Worm (Caenorhabditis elegans): ENCODE measurements around the gene dct-18.

dct-18 gene

DNA sequence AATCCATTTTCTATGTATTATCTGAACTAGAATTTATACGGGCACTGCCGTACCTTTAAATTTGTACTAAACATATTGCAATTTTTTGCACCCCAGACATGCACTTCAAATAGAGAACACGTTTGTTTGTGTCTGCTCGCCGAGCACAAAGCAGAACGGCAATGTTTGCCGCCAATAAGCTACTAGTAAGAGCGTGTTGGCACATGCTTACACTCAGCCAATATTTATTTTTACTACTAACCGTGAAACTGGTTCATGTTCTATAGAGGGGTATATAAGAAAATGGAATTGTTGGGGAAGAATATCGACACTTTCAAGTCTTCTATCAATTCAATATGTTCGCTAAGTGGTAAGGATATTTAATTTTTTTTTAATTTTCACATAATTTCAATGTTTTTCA is 24.6 kb upstream of the dct-18 start, which contains the start of gene nspb-11:
nspb-11 (plus strand) TSS at position 301 of the 400 bp plus-strand sequence.
- TF ChIP-seq lsy-2 (tag; optimal IDR thresholded peaks at IDR 0.05): no peak
- no peak for TF ChIP-seq ztf-11 (tag; optimal IDR thresholded peaks at IDR 0.05)
- no peak for TF ChIP-seq unc-120 (tag; optimal IDR thresholded peaks at IDR 0.05; ENCODE audit: poor library complexity, severe bottlenecking)
- no peak for TF ChIP-seq ces-1 (GFP tag; optimal IDR thresholded peaks at IDR 0.05)
- no peak for TF ChIP-seq mls-2 (tag; optimal IDR thresholded peaks at IDR 0.05)
- TF ChIP-seq cnd-1 (tag; optimal IDR thresholded peaks at IDR 0.05): no peak

ce11 chrII:12908779-12909178 is 22.9 kb upstream of the dct-18 start, which contains the start of gene ddn-2:
ddn-2 (plus strand) TSS chrII:12909079.
- no peak for TF ChIP-seq cnd-1 (tag; optimal IDR thresholded peaks at IDR 0.05)
- TF ChIP-seq nhr-2 (tag; optimal IDR thresholded peaks at IDR 0.05): no peak
- no peak for TF ChIP-seq elt-1 (tag; optimal IDR thresholded peaks at IDR 0.05; ENCODE audit: borderline replicate concordance, insufficient read depth)

DNA sequence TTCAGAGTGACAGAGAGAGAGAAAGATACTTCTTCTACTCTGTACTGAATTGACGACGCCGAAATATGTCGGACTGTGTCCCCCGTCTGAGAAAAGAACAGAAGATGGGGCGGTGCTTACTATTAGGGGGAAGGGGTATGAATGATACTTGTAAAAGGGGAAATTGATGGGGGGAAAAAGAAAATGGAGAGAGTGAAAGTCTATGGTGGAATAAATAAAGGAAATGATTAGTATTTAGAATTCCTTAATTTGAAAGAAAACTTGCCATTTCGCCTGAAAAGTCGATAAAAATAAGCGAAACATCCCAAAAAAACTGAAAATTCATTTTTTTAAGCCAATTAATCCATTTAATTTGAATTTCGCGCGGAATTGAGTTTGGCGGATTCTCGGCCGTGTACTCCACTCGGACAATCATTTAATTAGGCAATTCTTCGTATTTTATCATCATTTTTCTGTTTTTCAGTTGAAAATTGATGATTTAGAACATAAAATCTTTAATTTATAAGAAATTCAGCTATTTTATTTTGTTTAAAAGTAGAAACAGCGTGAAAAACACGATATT is 17.1 kb upstream of the dct-18 start, which contains the start of gene F35C5.12:
F35C5.12 (minus strand) TSS at position 51 of the 562 bp plus-strand sequence.
- TF ChIP-seq ham-2 (GFP tag; optimal IDR thresholded peaks at IDR 0.05) (no peak), sem-2 (GFP tag; optimal IDR thresholded peaks at IDR 0.05) (no peak), nhr-76 (tag; optimal IDR thresholded peaks at IDR 0.05) (no peak), unc-120 (tag; optimal IDR thresholded peaks at IDR 0.05; ENCODE audit: poor library complexity, severe bottlenecking) (peak; percentile 33)

ce11 chrII:12918960-12919553 is 12.6 kb upstream of the dct-18 start, which contains the start of the genes F58G1.2 and wago-4:
F58G1.2 (minus strand) TSS chrII:12919010.
wago-4 (plus strand) TSS chrII:12919551.
- TF ChIP-seq lin-13 (tag; optimal IDR thresholded peaks at IDR 0.05) (peak; percentile 68), mep-1 (tag; optimal IDR thresholded peaks at IDR 0.05) (peak; percentile 48), cnd-1 (tag; optimal IDR thresholded peaks at IDR 0.05) (no peak)

DNA sequence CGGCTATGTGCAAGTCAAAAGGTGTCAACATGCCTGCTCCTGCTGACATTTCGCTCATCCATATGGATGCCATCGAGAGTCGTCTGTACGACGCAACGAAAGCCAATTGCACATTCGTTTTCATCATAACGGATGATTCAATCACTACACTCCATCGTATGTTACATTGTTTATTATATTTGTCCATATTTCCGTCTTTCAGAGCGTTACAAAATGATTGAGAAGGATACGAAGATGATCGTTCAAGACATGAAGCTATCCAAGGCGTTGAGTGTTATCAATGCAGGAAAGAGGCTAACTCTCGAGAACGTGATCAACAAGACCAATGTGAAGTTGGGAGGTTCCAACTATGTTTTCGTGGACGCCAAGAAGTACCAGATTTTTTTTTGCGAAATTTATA is 10.2 kb upstream of the dct-18 start:
- TF ChIP-seq pha-4 (tag; optimal IDR thresholded peaks at IDR 0.05): no peak
- no peak for TF ChIP-seq mls-2 (tag; optimal IDR thresholded peaks at IDR 0.05)
- no peak for TF ChIP-seq elt-1 (tag; optimal IDR thresholded peaks at IDR 0.05; ENCODE audit: borderline replicate concordance, insufficient read depth)

ce11 chrII:12923225-12923624 is 8.4 kb upstream of the dct-18 start:
- TF ChIP-seq snpc-4 (tag; optimal IDR thresholded peaks at IDR 0.05) (no peak), M03D4.4 (tag; optimal IDR thresholded peaks at IDR 0.05) (no peak), hlh-1 (tag; optimal IDR thresholded peaks at IDR 0.05) (no peak), mls-2 (tag; optimal IDR thresholded peaks at IDR 0.05) (no peak), lin-32 (GFP tag; optimal IDR thresholded peaks at IDR 0.05) (no peak), ces-1 (GFP tag; optimal IDR thresholded peaks at IDR 0.05) (no peak), unc-120 (tag; optimal IDR thresholded peaks at IDR 0.05; ENCODE audit: poor library complexity, severe bottlenecking) (no peak), tbx-8 (GFP tag; optimal IDR thresholded peaks at IDR 0.05) (no peak), mab-5 (tag; optimal IDR thresholded peaks at IDR 0.05) (no peak), unc-62 (GFP tag; optimal IDR thresholded peaks at IDR 0.05) (no peak), drap-1 (GFP tag; optimal IDR thresholded peaks at IDR 0.05) (no peak), ztf-11 (tag; optimal IDR thresholded peaks at IDR 0.05) (no peak), ceh-43 (GFP tag; optimal IDR thresholded peaks at IDR 0.05) (no peak), nhr-237 (tag; optimal IDR thresholded peaks at IDR 0.05) (no peak), blmp-1 (tag; optimal IDR thresholded peaks at IDR 0.05) (no peak), sem-2 (GFP tag; optimal IDR thresholded peaks at IDR 0.05) (no peak), nhr-12 (tag; optimal IDR thresholded peaks at IDR 0.05) (no peak), ceh-83 (GFP tag; optimal IDR thresholded peaks at IDR 0.05) (no peak), elt-1 (tag; optimal IDR thresholded peaks at IDR 0.05; ENCODE audit: borderline replicate concordance, insufficient read depth) (no peak)

DNA sequence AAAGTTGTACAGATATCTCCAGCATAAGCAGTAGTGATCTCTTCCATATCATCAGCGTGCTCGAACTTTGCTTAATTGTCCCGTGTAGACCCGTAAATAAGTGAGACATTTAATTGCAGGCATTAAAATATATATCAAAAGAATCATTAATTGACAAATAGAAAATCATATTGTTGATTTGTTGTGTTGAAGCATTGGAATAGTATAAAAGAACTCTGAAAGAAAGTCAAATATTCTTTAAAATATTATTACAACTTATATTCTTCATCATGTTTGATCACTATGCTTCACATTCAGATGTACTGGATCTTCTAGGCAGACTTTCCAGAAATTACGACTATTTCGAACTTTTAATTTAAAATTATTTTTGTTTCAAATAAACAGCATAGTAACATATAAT is 6.1 kb upstream of the dct-18 start, which contains the start of gene F58G1.8:
F58G1.8 (minus strand) TSS at position 101 of the 400 bp plus-strand sequence.
- TF ChIP-seq mls-2 (tag; optimal IDR thresholded peaks at IDR 0.05): no peak
- TF ChIP-seq drap-1 (GFP tag; optimal IDR thresholded peaks at IDR 0.05): no peak
- no peak for TF ChIP-seq pha-4 (tag; optimal IDR thresholded peaks at IDR 0.05)
- no peak for TF ChIP-seq hlh-1 (tag; optimal IDR thresholded peaks at IDR 0.05)
- TF ChIP-seq mab-5 (tag; optimal IDR thresholded peaks at IDR 0.05): no peak
- no peak for TF ChIP-seq blmp-1 (tag; optimal IDR thresholded peaks at IDR 0.05)
- no peak for TF ChIP-seq sptf-1 (tag; optimal IDR thresholded peaks at IDR 0.05)
- no peak for TF ChIP-seq ces-1 (GFP tag; optimal IDR thresholded peaks at IDR 0.05)
- no peak for TF ChIP-seq M03D4.4 (tag; optimal IDR thresholded peaks at IDR 0.05)
- no peak for TF ChIP-seq ceh-39 (tag; optimal IDR thresholded peaks at IDR 0.05)
- TF ChIP-seq elt-1 (tag; optimal IDR thresholded peaks at IDR 0.05; ENCODE audit: borderline replicate concordance, insufficient read depth): no peak
- TF ChIP-seq bed-3 (GFP tag; optimal IDR thresholded peaks at IDR 0.05): no peak
- no peak for TF ChIP-seq zip-8 (tag; optimal IDR thresholded peaks at IDR 0.05)
- no peak for TF ChIP-seq ztf-11 (tag; optimal IDR thresholded peaks at IDR 0.05)
- TF ChIP-seq unc-120 (tag; optimal IDR thresholded peaks at IDR 0.05; ENCODE audit: poor library complexity, severe bottlenecking): no peak
- TF ChIP-seq nhr-2 (tag; optimal IDR thresholded peaks at IDR 0.05): no peak
- no peak for TF ChIP-seq snpc-4 (tag; optimal IDR thresholded peaks at IDR 0.05)
- no peak for TF ChIP-seq nhr-76 (tag; optimal IDR thresholded peaks at IDR 0.05)

Data from whole organism, mixed stage, embryonic.